Fruit fly (Drosophila melanogaster): Measurements from ENCODE around the gene Cpr97Ea.

The Cpr97Ea gene

dm6 chr3R:27048561-27049270 lies 38.9 kb downstream of the Cpr97Ea start, which contains the start of gene TwdlT:
Gene TwdlT (plus strand): TSS chr3R:27049220.
- TF ChIP-seq psq (optimal IDR thresholded peaks at IDR 0.05) (no peak), Myc (optimal IDR thresholded peaks at IDR 0.05) (no peak), h (optimal IDR thresholded peaks at IDR 0.05) (no peak), ttk (optimal IDR thresholded peaks at IDR 0.05) (no peak)

dm6 chr3R:27040044-27040443 lies 47.5 kb downstream of the Cpr97Ea start:
- TF ChIP-seq insv (optimal IDR thresholded peaks at IDR 0.05): no peak
- TF ChIP-seq psq (optimal IDR thresholded peaks at IDR 0.05): no peak
- TF ChIP-seq h (optimal IDR thresholded peaks at IDR 0.05): no peak
- TF ChIP-seq Sin3A (optimal IDR thresholded peaks at IDR 0.05): no peak
- TF ChIP-seq Myc (optimal IDR thresholded peaks at IDR 0.05): no peak
- TF ChIP-seq ttk (optimal IDR thresholded peaks at IDR 0.05): no peak

- no peak for TF ChIP-seq h (optimal IDR thresholded peaks at IDR 0.05)
Observed at dm6 chr3R:27033935-27034334, 53.6 kb downstream of the Cpr97Ea start.

Measured in Kc167 (cell line).